Worm (Caenorhabditis elegans): ENCODE results near the gene nspc-5.

The nspc-5 gene

DNA sequence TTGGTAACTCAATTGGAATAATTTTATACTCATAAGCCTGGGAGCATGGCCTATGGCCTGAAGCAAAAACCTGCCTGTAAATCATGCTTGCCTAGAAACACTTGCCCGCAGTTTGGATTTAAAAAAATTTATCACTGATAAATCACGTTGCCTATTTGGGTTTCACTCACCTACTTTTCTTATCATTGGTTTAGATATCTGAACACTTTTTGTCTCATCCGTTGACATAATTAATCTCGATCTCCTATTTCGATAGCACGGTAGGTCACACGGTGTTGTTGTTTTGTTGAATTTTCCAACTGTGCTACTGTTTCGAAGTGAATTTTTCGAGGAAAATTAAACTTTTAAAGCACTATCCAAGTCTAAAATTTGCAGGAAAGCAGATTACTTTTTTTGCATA, 31.5 kb upstream of the nspc-5 start:
- TF ChIP-seq C06A6.2 (GFP tag; conservative IDR thresholded peaks at IDR 0.05) (no peak), ztf-3 (GFP tag; optimal IDR thresholded peaks at IDR 0.05) (no peak), bed-2 (GFP tag; IDR thresholded peaks at IDR 0.05) (no peak), ama-1 (optimal IDR thresholded peaks at IDR 0.05) (no peak), ama-1 (GFP tag; optimal IDR thresholded peaks at IDR 0.05) (no peak), chd-7 (tag; optimal IDR thresholded peaks at IDR 0.05) (no peak), F55B11.4 (tag; optimal IDR thresholded peaks at IDR 0.05; ENCODE audit: borderline replicate concordance, insufficient read depth) (no peak), ztf-18 (tag; optimal IDR thresholded peaks at IDR 0.05) (no peak), B0261.1 (tag; optimal IDR thresholded peaks at IDR 0.05) (no peak), T07F8.4 (tag; optimal IDR thresholded peaks at IDR 0.05) (no peak), tbx-9 (tag; optimal IDR thresholded peaks at IDR 0.05; ENCODE audit: borderline replicate concordance) (no peak), let-607 (tag; optimal IDR thresholded peaks at IDR 0.05) (no peak), ztf-28 (GFP tag; IDR thresholded peaks at IDR 0.05) (no peak), dpl-1 (GFP tag; optimal IDR thresholded peaks at IDR 0.05) (no peak), Y53G8AR.9 (GFP tag; conservative IDR thresholded peaks at IDR 0.05) (no peak), F33H1.4 (GFP tag; IDR thresholded peaks at IDR 0.05) (no peak), B0019.2 (GFP tag; conservative IDR thresholded peaks at IDR 0.05) (no peak), attf-3 (GFP tag; conservative IDR thresholded peaks at IDR 0.05) (no peak)

DNA sequence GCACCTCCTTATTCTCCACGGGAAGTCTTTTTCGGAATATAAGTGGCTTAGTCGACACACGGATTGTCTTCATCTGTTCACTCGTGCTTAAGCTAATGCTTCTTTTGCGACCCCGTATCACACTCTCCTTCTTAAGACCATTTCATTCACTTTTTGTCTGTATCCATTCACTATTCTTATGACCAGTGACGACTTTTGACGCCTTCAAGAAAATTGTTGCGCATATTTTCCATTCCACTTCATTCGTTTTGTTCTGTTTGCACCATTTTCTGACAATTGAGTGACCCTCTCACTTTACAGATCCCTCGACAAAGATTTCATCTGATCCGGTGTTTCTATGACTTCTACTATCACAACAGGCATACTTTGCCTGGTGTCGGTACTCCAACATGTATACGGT, 30.9 kb upstream of the nspc-5 start, which contains the start of gene H03E18.1:
Gene H03E18.1 (plus strand): TSS at position 301 of the 400 bp plus-strand sequence.
- TF ChIP-seq unc-62 (GFP tag; optimal IDR thresholded peaks at IDR 0.05) (no peak), ccch-3 (GFP tag; optimal IDR thresholded peaks at IDR 0.05) (no peak), B0019.2 (GFP tag; conservative IDR thresholded peaks at IDR 0.05) (no peak), ceh-91 (GFP tag; IDR thresholded peaks at IDR 0.05) (no peak), F22D6.2 (tag; optimal IDR thresholded peaks at IDR 0.05) (no peak), ztf-28 (GFP tag; IDR thresholded peaks at IDR 0.05) (no peak), cebp-2 (GFP tag; IDR thresholded peaks at IDR 0.05) (no peak), B0035.1 (tag; optimal IDR thresholded peaks at IDR 0.05) (no peak), lsl-1 (GFP tag; optimal IDR thresholded peaks at IDR 0.05) (no peak), B0336.3 (GFP tag; IDR thresholded peaks at IDR 0.05) (no peak), snpc-4 (GFP tag; optimal IDR thresholded peaks at IDR 0.05) (no peak), snpc-4 (tag; optimal IDR thresholded peaks at IDR 0.05) (no peak), pha-4 (tag; optimal IDR thresholded peaks at IDR 0.05) (no peak), F23B12.7 (tag; optimal IDR thresholded peaks at IDR 0.05; ENCODE audit: insufficient read depth) (no peak), sptf-2 (GFP tag; optimal IDR thresholded peaks at IDR 0.05) (no peak), lsy-27 (tag; optimal IDR thresholded peaks at IDR 0.05; ENCODE audit: borderline replicate concordance, insufficient read depth) (no peak), madf-10 (tag; optimal IDR thresholded peaks at IDR 0.05) (no peak), Y53F4B.3 (GFP tag; IDR thresholded peaks at IDR 0.05) (no peak)

DNA sequence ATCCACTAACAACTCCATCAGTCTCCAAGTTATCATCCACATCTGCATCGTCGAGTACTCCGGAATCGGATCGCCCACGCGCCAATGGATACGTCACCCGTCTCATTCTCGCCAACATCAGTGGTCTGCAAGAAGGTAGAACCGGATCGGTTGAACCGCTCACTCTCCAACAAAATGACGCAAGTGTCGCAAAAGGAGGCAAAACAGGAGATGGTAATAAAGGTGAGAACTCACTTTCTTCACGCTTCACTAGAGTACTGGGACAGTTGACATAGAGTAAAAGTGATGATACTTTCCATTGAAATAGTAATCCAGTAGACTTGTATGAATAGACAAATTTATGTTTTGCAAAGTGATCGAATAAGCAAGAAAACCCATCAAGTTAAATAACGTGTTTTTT, 29.4 kb upstream of the nspc-5 start:
- no peak for TF ChIP-seq ztf-6 (GFP tag; IDR thresholded peaks at IDR 0.05)
- 0 out of 2 replicates have a peak, but pooled peaks have one; percentile 78 for TF ChIP-seq nhr-120 (GFP tag; IDR thresholded peaks at IDR 0.05)

DNA sequence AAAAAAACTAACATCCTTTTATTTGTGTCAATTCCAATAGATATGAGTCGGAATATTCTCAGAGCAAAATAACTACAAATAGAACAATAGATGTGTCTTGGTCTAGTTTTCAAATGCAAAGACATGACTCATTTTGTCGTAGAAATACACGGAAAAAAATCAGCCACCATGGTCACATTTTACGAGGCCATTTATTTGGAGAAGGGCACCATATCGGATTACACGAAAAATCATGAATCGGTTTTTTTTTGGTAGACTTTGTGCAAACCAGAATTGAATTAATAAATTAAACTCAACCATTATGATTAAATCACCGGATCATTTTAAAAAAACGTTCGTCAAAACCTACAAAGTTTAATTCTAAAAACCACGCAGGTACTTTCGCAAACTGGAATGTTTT, 18.1 kb upstream of the nspc-5 start, which contains the start of gene H03E18.2:
Gene H03E18.2 (minus strand): TSS at position 101 of the 400 bp plus-strand sequence.
- TF ChIP-seq lsy-27 (tag; optimal IDR thresholded peaks at IDR 0.05; ENCODE audit: borderline replicate concordance, insufficient read depth) (no peak), B0019.2 (GFP tag; conservative IDR thresholded peaks at IDR 0.05) (no peak), hrde-1 (tag; optimal IDR thresholded peaks at IDR 0.05; ENCODE audit: borderline replicate concordance) (no peak), cebp-1 (GFP tag; IDR thresholded peaks at IDR 0.05) (no peak), cebp-1 (tag; optimal IDR thresholded peaks at IDR 0.05) (no peak), rec-8 (tag; optimal IDR thresholded peaks at IDR 0.05) (no peak), ceh-27 (GFP tag; optimal IDR thresholded peaks at IDR 0.05) (no peak), rpc-1 (optimal IDR thresholded peaks at IDR 0.05) (no peak), rpc-1 (tag; optimal IDR thresholded peaks at IDR 0.05) (no peak), let-607 (tag; optimal IDR thresholded peaks at IDR 0.05) (no peak), F57C9.4 (tag; optimal IDR thresholded peaks at IDR 0.05) (no peak), him-1 (tag; optimal IDR thresholded peaks at IDR 0.05) (no peak), tbp1 (GFP tag; optimal IDR thresholded peaks at IDR 0.05) (no peak), zim-3 (tag; optimal IDR thresholded peaks at IDR 0.05) (no peak)
